Fruit fly (Drosophila melanogaster) whole organism, adult: ENCODE results near the gene CG42714.
A peak's percentile ranks its signal among the peaks of the same experiment; 100 is the strongest.

Source experiments
- CG11617 ChIP-seq: fragments of 200-800 bp; sonication (Bioruptor generic); optimal IDR thresholded peaks from 2 replicates; lab custom pipeline; 2017; ENCODE audit warnings: mild to moderate bottlenecking, missing biosample characterization, missing genetic modification reagents, missing genetic modification characterization
- CG14711 ChIP-seq: fragments of 200-800 bp; sonication (Bioruptor generic); optimal IDR thresholded peaks from 2 replicates; lab custom pipeline; 2018; ENCODE audit warnings: missing biosample characterization, mild to moderate bottlenecking, missing genetic modification characterization, moderate library complexity
- CG1620 ChIP-seq: fragments of 200-800 bp; sonication (Bioruptor generic); optimal IDR thresholded peaks from 2 replicates; lab custom pipeline; 2016; ENCODE audit warnings: missing biosample characterization, missing genetic modification characterization
- CG5204 ChIP-seq: fragments of 200-800 bp; sonication (Bioruptor generic); optimal IDR thresholded peaks from 2 replicates; lab custom pipeline; 2016; ENCODE audit warnings: missing biosample characterization, missing genetic modification characterization
- CG7045 ChIP-seq: fragments of 200-800 bp; sonication (Bioruptor generic); optimal IDR thresholded peaks from 2 replicates; lab custom pipeline; 2017; ENCODE audit warnings: missing biosample characterization, mild to moderate bottlenecking, missing genetic modification characterization
- CG7101 ChIP-seq: fragments of 200-800 bp; sonication (Bioruptor generic); optimal IDR thresholded peaks from 2 replicates; lab custom pipeline; 2018; ENCODE audit warnings: missing biosample characterization, mild to moderate bottlenecking, missing genetic modification characterization, moderate library complexity
- Clk ChIP-seq: fragments of 200-800 bp; sonication (Bioruptor generic); optimal IDR thresholded peaks from 2 replicates; lab custom pipeline; 2017; ENCODE audit warnings: missing biosample characterization, missing genetic modification characterization
- Crg-1 ChIP-seq: fragments of 200-800 bp; sonication (Bioruptor generic); optimal IDR thresholded peaks from 2 replicates; lab custom pipeline; 2016; ENCODE audit warnings: missing biosample characterization, missing genetic modification characterization
- Hr96 ChIP-seq: fragments of 200-800 bp; sonication (Bioruptor generic); optimal IDR thresholded peaks from 2 replicates; lab custom pipeline; 2016; ENCODE audit warnings: missing biosample characterization, missing genetic modification characterization
- Mnt ChIP-seq: fragments of 200-800 bp; sonication (Bioruptor generic); optimal IDR thresholded peaks from 2 replicates; lab custom pipeline; 2016; ENCODE audit warnings: missing biosample characterization, mild to moderate bottlenecking, missing genetic modification characterization
- bab1 ChIP-seq: fragments of 200-800 bp; sonication (Bioruptor generic); optimal IDR thresholded peaks from 3 replicates; lab custom pipeline; 2019; ENCODE audit warnings: missing biosample characterization, mild to moderate bottlenecking, missing genetic modification characterization, moderate library complexity
- cic ChIP-seq: fragments of 200-800 bp; sonication (Bioruptor generic); optimal IDR thresholded peaks from 2 replicates; lab custom pipeline; 2017; ENCODE audit warnings: missing biosample characterization, mild to moderate bottlenecking, missing genetic modification characterization, moderate library complexity
- cnc ChIP-seq, 2 experiments: fragments of >200 bp; optimal IDR thresholded peaks; 2 replicates each; lab custom pipeline; 2017
- kay ChIP-seq: fragments of 200-800 bp; sonication (Bioruptor generic); peaks from one replicate; lab custom pipeline; 2016; ENCODE audit warnings: missing biosample characterization, missing genetic modification characterization, borderline replicate concordance
- ovo ChIP-seq: fragments of 200-800 bp; sonication (Bioruptor generic); optimal IDR thresholded peaks from 2 replicates; lab custom pipeline; 2016; ENCODE audit warnings: missing biosample characterization, missing genetic modification characterization
- pad ChIP-seq: fragments of 200-800 bp; sonication (Bioruptor generic); optimal IDR thresholded peaks from 3 replicates; lab custom pipeline; 2017; ENCODE audit warnings: missing biosample characterization, missing genetic modification characterization, mild to moderate bottlenecking, moderate library complexity, missing genetic modification reagents
- tj ChIP-seq: fragments of 200-800 bp; sonication (Bioruptor generic); optimal IDR thresholded peaks from 3 replicates; lab custom pipeline; 2017; ENCODE audit warnings: missing biosample characterization, mild to moderate bottlenecking, missing genetic modification characterization, moderate library complexity
- toe ChIP-seq: fragments of 200-800 bp; sonication (Bioruptor generic); optimal IDR thresholded peaks from 2 replicates; lab custom pipeline; 2016; ENCODE audit warnings: missing biosample characterization, missing genetic modification characterization

Gene CG42714

dm6 chr3L:6218517-6219155, 15.2 kb downstream of the CG42714 start:
- TF ChIP-seq kay (peak; percentile 86), CG5204 (GFP tag; lab: Kevin White, UChicago) (no peak), toe (GFP tag; lab: Kevin White, UChicago) (no peak)

DNA sequence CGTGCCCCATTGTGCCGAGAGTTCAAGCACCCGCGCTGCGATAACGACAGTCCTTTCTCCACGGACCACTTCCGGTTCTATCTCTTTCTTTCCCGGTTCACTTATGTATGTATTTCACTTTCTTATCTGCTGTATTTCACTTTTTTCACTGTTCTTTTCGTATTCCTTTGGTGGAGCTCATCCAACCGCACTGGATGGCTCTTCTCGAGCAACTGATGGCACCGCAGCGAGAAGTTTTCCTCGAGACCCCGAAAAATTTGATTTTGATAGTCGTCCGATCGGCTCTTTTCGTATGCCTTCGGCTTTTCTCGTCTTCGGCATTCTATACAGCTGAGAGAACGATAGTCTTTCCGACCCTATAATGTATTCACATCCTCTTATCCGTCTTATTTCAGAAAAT, 16.1 kb downstream of the CG42714 start, which contains the start of gene LanA:
Gene LanA, minus strand, starts transcription at position 217 of the 400 bp plus-strand sequence.
- no peak for TF ChIP-seq ovo (GFP tag; lab: Kevin White, UChicago)
- no peak for TF ChIP-seq CG14711 (tag; lab: Kevin White, UChicago)
- no peak for TF ChIP-seq CG11617 (GFP tag; lab: Kevin White, UChicago)
- peak; percentile 33 for TF ChIP-seq tj (GFP tag; lab: Kevin White, UChicago)

- TF ChIP-seq bab1 (GFP tag; lab: Kevin White, UChicago), result no peak
- no peak for TF ChIP-seq CG14711 (tag; lab: Kevin White, UChicago)
- TF ChIP-seq Mnt (GFP tag; lab: Kevin White, UChicago), result no peak
- TF ChIP-seq toe (GFP tag; lab: Kevin White, UChicago), result no peak
- TF ChIP-seq Crg-1, result no peak
- no peak for TF ChIP-seq CG7045
- TF ChIP-seq CG11617 (GFP tag; lab: Kevin White, UChicago), result no peak
- TF ChIP-seq Hr96, result no peak
- no peak for TF ChIP-seq Clk (GFP tag; lab: Kevin White, UChicago)
- TF ChIP-seq cnc (optimal IDR thresholded peaks at IDR 0.05; lab: Kevin White, UChicago), result no peak
- no peak for TF ChIP-seq CG5204 (GFP tag; lab: Kevin White, UChicago)
- no peak for TF ChIP-seq tj (GFP tag; lab: Kevin White, UChicago)
- TF ChIP-seq pad (GFP tag; lab: Kevin White, UChicago), result no peak
- TF ChIP-seq ovo (GFP tag; lab: Kevin White, UChicago), result no peak
- TF ChIP-seq CG1620, result no peak
- TF ChIP-seq cic (GFP tag; lab: Kevin White, UChicago), result no peak
Measured at dm6 chr3L:6217212-6217611, 16.6 kb downstream of the CG42714 start.

DNA sequence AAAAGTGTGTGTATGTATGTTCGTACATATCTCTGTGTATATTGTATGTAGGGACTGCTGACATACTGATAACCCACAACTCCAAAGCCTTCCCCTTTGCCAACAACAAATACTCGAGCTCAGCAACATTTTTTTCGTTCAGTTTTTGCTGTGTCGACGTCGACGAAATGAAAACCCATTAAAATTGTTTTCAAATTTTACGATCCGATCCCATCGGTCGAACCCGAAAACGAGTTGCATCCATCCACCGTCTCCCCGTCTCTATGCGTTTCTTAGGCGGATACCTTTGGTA, 17.1 kb downstream of the CG42714 start:
- TF ChIP-seq tj (GFP tag; lab: Kevin White, UChicago) (peak; percentile 96), CG14711 (tag; lab: Kevin White, UChicago) (no peak), pad (GFP tag; lab: Kevin White, UChicago) (peak; percentile 88)

dm6 chr3L:6215976-6216786, 17.7 kb downstream of the CG42714 start:
- TF ChIP-seq CG5204 (GFP tag; lab: Kevin White, UChicago) (no peak), Hr96 (no peak), CG11617 (GFP tag; lab: Kevin White, UChicago) (no peak), cnc (optimal IDR thresholded peaks at IDR 0.05; lab: Kevin White, UChicago) (no peak), kay (no peak)

dm6 chr3L:6200173-6200572, 33.7 kb downstream of the CG42714 start, which contains the start of gene CG8219:
Gene CG8219 (plus strand): TSS chr3L:6200473.
- TF ChIP-seq CG5204 (GFP tag; lab: Kevin White, UChicago) (no peak), Clk (GFP tag; lab: Kevin White, UChicago) (no peak), Mnt (GFP tag; lab: Kevin White, UChicago) (no peak), bab1 (GFP tag; lab: Kevin White, UChicago) (no peak), ovo (GFP tag; lab: Kevin White, UChicago) (no peak), pad (GFP tag; lab: Kevin White, UChicago) (no peak), tj (GFP tag; lab: Kevin White, UChicago) (no peak), CG11617 (GFP tag; lab: Kevin White, UChicago) (no peak), kay (no peak), Crg-1 (no peak), toe (GFP tag; lab: Kevin White, UChicago) (no peak)

- TF ChIP-seq CG11617 (GFP tag; lab: Kevin White, UChicago), result no peak
- TF ChIP-seq CG7101 (tag; lab: Kevin White, UChicago), result no peak
- peak; percentile 21 for TF ChIP-seq ovo (GFP tag; lab: Kevin White, UChicago)
- no peak for TF ChIP-seq kay
- TF ChIP-seq tj (GFP tag; lab: Kevin White, UChicago), result no peak
Measured at dm6 chr3L:6193556-6194114, 40.2 kb downstream of the CG42714 start.
